Worm (Caenorhabditis elegans) whole organism, early embryonic: Measurements from ENCODE around the gene R05A10.8.

ENCODE experiments used
- ama-1 ChIP-seq: fragments of 150-350 bp; optimal IDR thresholded peaks from 2 replicates; lab custom pipeline; 2014
- ceh-13 ChIP-seq: fragments of 200-800 bp; sonication (Bioruptor generic); optimal IDR thresholded peaks from 2 replicates; lab custom pipeline; 2018; ENCODE audit warnings: mild to moderate bottlenecking, missing genetic modification characterization, missing compliant biosample characterization
- ceh-36 ChIP-seq: sonication (generic microtip); optimal IDR thresholded peaks from 2 replicates; lab custom pipeline; 2016; ENCODE audit warnings: missing genetic modification characterization, inconsistent platforms, missing compliant biosample characterization
- flt-1 ChIP-seq: fragments of 200-800 bp; sonication (Bioruptor generic); IDR thresholded peaks from 2 replicates; pipeline ENCODE4 v1.3.6; 2022; ENCODE audit warnings: missing genetic modification characterization, missing compliant biosample characterization
- hmg-4 ChIP-seq: fragments of 200-800 bp; sonication (Bioruptor generic); optimal IDR thresholded peaks from 2 replicates; lab custom pipeline; 2018; ENCODE audit warnings: mild to moderate bottlenecking, missing genetic modification characterization, missing compliant biosample characterization
- pes-1 ChIP-seq: fragments of 200-800 bp; sonication (Bioruptor generic); IDR thresholded peaks from 2 replicates; pipeline ENCODE4 v1.3.6; 2022; ENCODE audit warnings: missing genetic modification reagents, missing genetic modification characterization, missing compliant biosample characterization
- sea-1 ChIP-seq: fragments of 200-800 bp; sonication (Bioruptor generic); conservative IDR thresholded peaks from 2 replicates; pipeline ENCODE4 v1.3.6; 2022; ENCODE audit warnings: missing genetic modification characterization, missing compliant biosample characterization
- tbx-37 ChIP-seq: fragments of 200-800 bp; sonication (Bioruptor generic); conservative IDR thresholded peaks from 2 replicates; pipeline ENCODE4 v1.3.6; 2022; ENCODE audit warnings: missing genetic modification reagents, missing genetic modification characterization, missing compliant biosample characterization
- tra-4 ChIP-seq: sonication (generic microtip); optimal IDR thresholded peaks from 2 replicates; lab custom pipeline; 2017; ENCODE audit warnings: missing genetic modification characterization, missing compliant biosample characterization

ce11 chrIV:14176373-14176772, 18.4 kb upstream of the R05A10.8 start, which contains the start of gene R05A10.3:
- TF ChIP-seq flt-1 (GFP tag; lab: Robert Waterston, UW) (no peak), hmg-4 (no peak), ama-1 (lab: Kevin White, UChicago) (no peak), tbx-37 (GFP tag; lab: Robert Waterston, UW) (no peak), ceh-36 (tag; lab: Kevin White, UChicago) (no peak), tra-4 (tag; lab: Kevin White, UChicago) (no peak), pes-1 (no peak), ceh-13 (GFP tag; lab: Kevin White, UChicago) (no peak), sea-1 (GFP tag; lab: Robert Waterston, UW) (no peak)
